Fruit fly (Drosophila melanogaster): Measurements from ENCODE around the gene Atu.

- TF ChIP-seq CG11294 (GFP tag; IDR thresholded peaks at IDR 0.05) (no peak), CG11902 (GFP tag; optimal IDR thresholded peaks at IDR 0.05) (no peak)
These were observed 21.1 kb upstream of the Atu start for dm6 chr3R:5592009-5592572.
